Fruit fly (Drosophila melanogaster) whole organism, embryonic: ENCODE measurements around the gene DnaJ-H.

ENCODE experiments used
- Atf-2 ChIP-seq: fragments of 200-800 bp; sonication (Bioruptor generic); optimal IDR thresholded peaks from 2 replicates; lab custom pipeline; 2016; ENCODE audit warnings: missing biosample characterization, missing genetic modification characterization
- BEAF-32 ChIP-seq: fragments of 200-800 bp; sonication (Bioruptor generic); optimal IDR thresholded peaks from 3 replicates; lab custom pipeline; 2017; ENCODE audit warnings: missing biosample characterization, missing genetic modification characterization, mild to moderate bottlenecking, moderate library complexity, missing genetic modification reagents
- Bgb ChIP-seq: fragments of 200-800 bp; sonication (Bioruptor generic); IDR thresholded peaks from 2 replicates; pipeline ENCODE4 v1.3.6; 2022; ENCODE audit warnings: missing biosample characterization, missing genetic modification characterization; ENCODE audit not compliant: partially characterized antibody
- CG11456 ChIP-seq: fragments of 200-800 bp; sonication (Bioruptor generic); IDR thresholded peaks from 3 replicates; pipeline ENCODE4 v1.3.6; 2022; ENCODE audit warnings: missing biosample characterization, missing genetic modification characterization
- CG11504 ChIP-seq: fragments of 200-800 bp; sonication (Bioruptor generic); optimal IDR thresholded peaks from 3 replicates; lab custom pipeline; 2019; ENCODE audit warnings: missing biosample characterization, mild to moderate bottlenecking, missing genetic modification characterization, moderate library complexity
- CG12744 ChIP-seq: fragments of 200-800 bp; sonication (Bioruptor generic); optimal IDR thresholded peaks from 2 replicates; lab custom pipeline; 2016; ENCODE audit warnings: missing biosample characterization, missing genetic modification characterization
- CG12769 ChIP-seq: fragments of 200-800 bp; sonication (Bioruptor generic); optimal IDR thresholded peaks from 2 replicates; lab custom pipeline; 2019; ENCODE audit warnings: missing biosample characterization, mild to moderate bottlenecking, missing genetic modification characterization, moderate library complexity
- CG14050 ChIP-seq: fragments of 200-800 bp; sonication (Bioruptor generic); IDR thresholded peaks from 3 replicates; pipeline ENCODE4 v1.3.6; 2022; ENCODE audit warnings: missing biosample characterization, missing genetic modification characterization
- CG15011 ChIP-seq: fragments of 200-800 bp; sonication (Bioruptor generic); optimal IDR thresholded peaks from 3 replicates; lab custom pipeline; 2018; ENCODE audit warnings: missing biosample characterization, mild to moderate bottlenecking, missing genetic modification characterization
- CG16815 ChIP-seq: fragments of 200-800 bp; sonication (Bioruptor generic); optimal IDR thresholded peaks from 3 replicates; lab custom pipeline; 2017; ENCODE audit warnings: missing biosample characterization, mild to moderate bottlenecking, missing genetic modification characterization
- CG17385 ChIP-seq: fragments of 200-800 bp; sonication (Bioruptor generic); optimal IDR thresholded peaks from 3 replicates; lab custom pipeline; 2018; ENCODE audit warnings: missing biosample characterization, mild to moderate bottlenecking, missing genetic modification characterization
- CG2678 ChIP-seq: fragments of 200-800 bp; sonication (Bioruptor generic); optimal IDR thresholded peaks from 3 replicates; lab custom pipeline; 2019; ENCODE audit warnings: missing biosample characterization, mild to moderate bottlenecking, missing genetic modification characterization, moderate library complexity
- CG32767 ChIP-seq: fragments of 200-800 bp; sonication (Bioruptor generic); IDR thresholded peaks from 2 replicates; pipeline ENCODE4 v1.3.6; 2022; ENCODE audit warnings: missing biosample characterization, missing genetic modification characterization
- CG4424 ChIP-seq: fragments of 200-800 bp; sonication (Bioruptor generic); optimal IDR thresholded peaks from 3 replicates; lab custom pipeline; 2016; ENCODE audit warnings: missing biosample characterization, missing genetic modification characterization
- CG9437 ChIP-seq: fragments of 200-800 bp; sonication (Bioruptor generic); optimal IDR thresholded peaks from 2 replicates; lab custom pipeline; 2018; ENCODE audit warnings: missing biosample characterization, mild to moderate bottlenecking, missing genetic modification characterization
- CkIIα-i1 ChIP-seq: fragments of 200-800 bp; sonication (Bioruptor generic); IDR thresholded peaks from 2 replicates; pipeline ENCODE4 v1.3.6; 2022; ENCODE audit warnings: missing biosample characterization, missing genetic modification characterization
- CrebB ChIP-seq: fragments of 200-800 bp; sonication (Bioruptor generic); optimal IDR thresholded peaks from 3 replicates; lab custom pipeline; 2018; ENCODE audit warnings: missing biosample characterization, mild to moderate bottlenecking, missing genetic modification characterization
- Doc2 ChIP-seq: fragments of 200-800 bp; sonication (Bioruptor generic); IDR thresholded peaks from 2 replicates; pipeline ENCODE4 v1.3.6; 2022; ENCODE audit warnings: missing biosample characterization, missing genetic modification characterization
- Elba2 ChIP-seq: fragments of 200-800 bp; sonication (Bioruptor generic); optimal IDR thresholded peaks from 3 replicates; lab custom pipeline; 2016; ENCODE audit warnings: missing biosample characterization, missing genetic modification characterization
- GATAe ChIP-seq: fragments of 200-800 bp; sonication (Bioruptor generic); conservative IDR thresholded peaks from 2 replicates; pipeline ENCODE4 v1.3.6; 2022; ENCODE audit warnings: missing biosample characterization, missing genetic modification characterization
- Nf-YB ChIP-seq: fragments of 200-800 bp; sonication (Bioruptor generic); optimal IDR thresholded peaks from 3 replicates; lab custom pipeline; 2019; ENCODE audit warnings: missing biosample characterization, mild to moderate bottlenecking, missing genetic modification characterization, moderate library complexity
- Opbp ChIP-seq: fragments of 200-800 bp; sonication (Bioruptor generic); IDR thresholded peaks from 3 replicates; pipeline ENCODE4 v1.3.6; 2022; ENCODE audit warnings: missing biosample characterization, missing genetic modification characterization; ENCODE audit not compliant: partially characterized antibody
- Side ChIP-seq: fragments of 200-800 bp; sonication (Bioruptor generic); optimal IDR thresholded peaks from 2 replicates; lab custom pipeline; 2016; ENCODE audit warnings: missing biosample characterization, missing genetic modification characterization
- Spps ChIP-seq: fragments of 200-800 bp; sonication (Bioruptor generic); optimal IDR thresholded peaks from 2 replicates; lab custom pipeline; 2018; ENCODE audit warnings: missing biosample characterization, mild to moderate bottlenecking, missing genetic modification characterization
- TFAM ChIP-seq: fragments of 200-800 bp; sonication (Bioruptor generic); optimal IDR thresholded peaks from 2 replicates; lab custom pipeline; 2017; ENCODE audit warnings: missing biosample characterization, missing genetic modification characterization, inconsistent platforms
- bbx ChIP-seq: fragments of 200-800 bp; sonication (Bioruptor generic); IDR thresholded peaks from 2 replicates; pipeline ENCODE4 v1.3.6; 2022; ENCODE audit warnings: missing biosample characterization, missing genetic modification characterization; ENCODE audit not compliant: partially characterized antibody
- bigmax ChIP-seq: fragments of 200-800 bp; sonication (Bioruptor generic); optimal IDR thresholded peaks from 2 replicates; lab custom pipeline; 2018; ENCODE audit warnings: missing biosample characterization, mild to moderate bottlenecking, missing genetic modification characterization
- cg ChIP-seq: fragments of 200-800 bp; sonication (Bioruptor generic); optimal IDR thresholded peaks from 3 replicates; lab custom pipeline; 2019; ENCODE audit warnings: missing biosample characterization, mild to moderate bottlenecking, missing genetic modification characterization, moderate library complexity
- chn ChIP-seq: fragments of 200-800 bp; sonication (Bioruptor generic); optimal IDR thresholded peaks from 2 replicates; lab custom pipeline; 2016; ENCODE audit warnings: missing biosample characterization, missing genetic modification characterization
- corto ChIP-seq: fragments of 200-800 bp; sonication (Bioruptor generic); optimal IDR thresholded peaks from 2 replicates; lab custom pipeline; 2016; ENCODE audit warnings: missing biosample characterization, mild to moderate bottlenecking, missing genetic modification characterization, moderate library complexity
- crc ChIP-seq: fragments of 200-800 bp; sonication (Bioruptor generic); optimal IDR thresholded peaks from 2 replicates; lab custom pipeline; 2016; ENCODE audit warnings: missing biosample characterization, missing genetic modification characterization
- dan ChIP-seq: fragments of 200-800 bp; sonication (Bioruptor generic); IDR thresholded peaks from 2 replicates; pipeline ENCODE4 v1.3.6; 2022; ENCODE audit warnings: missing biosample characterization, missing genetic modification characterization
- en ChIP-seq: fragments of 200-800 bp; sonication (Bioruptor generic); optimal IDR thresholded peaks from 2 replicates; lab custom pipeline; 2016; ENCODE audit warnings: missing biosample characterization, missing genetic modification characterization
- gsb ChIP-seq: fragments of 200-800 bp; sonication (Bioruptor generic); IDR thresholded peaks from 2 replicates; pipeline ENCODE4 v1.3.6; 2022; ENCODE audit warnings: missing biosample characterization, missing genetic modification characterization
- hb ChIP-seq: fragments of 200-800 bp; sonication (Bioruptor generic); IDR thresholded peaks from 3 replicates; pipeline ENCODE4 v1.3.6; 2022; ENCODE audit warnings: missing biosample characterization, missing genetic modification characterization; ENCODE audit not compliant: partially characterized antibody
- hth ChIP-seq: fragments of >200 bp; optimal IDR thresholded peaks from 2 replicates; lab custom pipeline; 2017; ENCODE audit warnings: inconsistent platforms
- ind ChIP-seq: fragments of 200-800 bp; sonication (Bioruptor generic); optimal IDR thresholded peaks from 3 replicates; lab custom pipeline; 2016; ENCODE audit warnings: missing biosample characterization, missing genetic modification characterization
- lbe ChIP-seq: fragments of 200-800 bp; sonication (Bioruptor generic); optimal IDR thresholded peaks from 2 replicates; lab custom pipeline; 2016; ENCODE audit warnings: missing biosample characterization, mild to moderate bottlenecking, missing genetic modification characterization
- mam ChIP-seq: fragments of 200-800 bp; sonication (Bioruptor generic); optimal IDR thresholded peaks from 3 replicates; lab custom pipeline; 2016; ENCODE audit warnings: missing biosample characterization, missing genetic modification characterization
- nerfin-1 ChIP-seq: fragments of 200-800 bp; sonication (Bioruptor generic); optimal IDR thresholded peaks from 3 replicates; lab custom pipeline; 2019; ENCODE audit warnings: missing biosample characterization, mild to moderate bottlenecking, missing genetic modification characterization, moderate library complexity
- nmo ChIP-seq: fragments of 200-800 bp; sonication (Bioruptor generic); optimal IDR thresholded peaks from 2 replicates; lab custom pipeline; 2018; ENCODE audit warnings: missing biosample characterization, mild to moderate bottlenecking, missing genetic modification characterization, moderate library complexity
- onecut ChIP-seq: fragments of 200-800 bp; sonication (Bioruptor generic); IDR thresholded peaks from 2 replicates; pipeline ENCODE4 v1.3.6; 2022; ENCODE audit warnings: missing biosample characterization, missing genetic modification characterization
- phol ChIP-seq: fragments of 200-800 bp; sonication (Bioruptor generic); optimal IDR thresholded peaks from 3 replicates; lab custom pipeline; 2018; ENCODE audit warnings: missing biosample characterization, mild to moderate bottlenecking, missing genetic modification characterization, moderate library complexity
- pros ChIP-seq: fragments of 200-800 bp; sonication (Bioruptor generic); optimal IDR thresholded peaks from 3 replicates; lab custom pipeline; 2019; ENCODE audit warnings: missing biosample characterization, mild to moderate bottlenecking, missing genetic modification characterization, moderate library complexity
- repo ChIP-seq: fragments of 200-800 bp; sonication (Bioruptor generic); optimal IDR thresholded peaks from 2 replicates; lab custom pipeline; 2016; ENCODE audit warnings: missing biosample characterization, missing genetic modification characterization
- stc ChIP-seq: fragments of 200-800 bp; sonication (Bioruptor generic); IDR thresholded peaks from 2 replicates; pipeline ENCODE4 v1.3.6; 2022; ENCODE audit warnings: missing biosample characterization, missing genetic modification characterization
- sug ChIP-seq: fragments of 200-800 bp; optimal IDR thresholded peaks from 2 replicates; lab custom pipeline; 2019; ENCODE audit warnings: missing biosample characterization, mild to moderate bottlenecking, missing genetic modification characterization, moderate library complexity
- tap ChIP-seq: fragments of 200-800 bp; optimal IDR thresholded peaks from 3 replicates; lab custom pipeline; 2019; ENCODE audit warnings: missing biosample characterization, mild to moderate bottlenecking, missing genetic modification characterization, moderate library complexity
- vfl ChIP-seq: fragments of 200-800 bp; sonication (Bioruptor generic); optimal IDR thresholded peaks from 2 replicates; lab custom pipeline; 2016; ENCODE audit warnings: missing biosample characterization, missing genetic modification characterization
- wdn ChIP-seq: fragments of 200-800 bp; sonication (Bioruptor generic); IDR thresholded peaks from 2 replicates; pipeline ENCODE4 v1.3.6; 2022; ENCODE audit warnings: missing biosample characterization, missing genetic modification characterization
- zen ChIP-seq: fragments of 200-800 bp; sonication (Bioruptor generic); optimal IDR thresholded peaks from 3 replicates; lab custom pipeline; 2018; ENCODE audit warnings: missing biosample characterization, mild to moderate bottlenecking, missing genetic modification characterization, moderate library complexity

DnaJ-H gene

dm6 chr2L:13191052-13191678, 25.3 kb upstream of the DnaJ-H start (continued):
- TF ChIP-seq Bgb (GFP tag; lab: Robert Waterston, UW) = no peak
- no peak for TF ChIP-seq CG15011 (GFP tag; lab: Kevin White, UChicago)
- no peak for TF ChIP-seq onecut (GFP tag; lab: Robert Waterston, UW)
- no peak for TF ChIP-seq hb
- TF ChIP-seq dan (GFP tag; lab: Robert Waterston, UW) = no peak
- TF ChIP-seq CG4424 (GFP tag; lab: Kevin White, UChicago) = no peak
- no peak for TF ChIP-seq Nf-YB
- no peak for TF ChIP-seq stc (GFP tag; lab: Robert Waterston, UW)
- TF ChIP-seq corto (GFP tag; lab: Kevin White, UChicago) = no peak
- TF ChIP-seq CG11456 (GFP tag; lab: Robert Waterston, UW) = no peak
- TF ChIP-seq cg (GFP tag; lab: Kevin White, UChicago) = peak; percentile 90
- TF ChIP-seq Atf-2 (GFP tag; lab: Kevin White, UChicago) = no peak
- no peak for TF ChIP-seq CG9437 (GFP tag; lab: Kevin White, UChicago)
- TF ChIP-seq nmo = no peak
- no peak for TF ChIP-seq crc (GFP tag; lab: Kevin White, UChicago)
- TF ChIP-seq mam (GFP tag; lab: Kevin White, UChicago) = no peak
- TF ChIP-seq en (GFP tag; lab: Kevin White, UChicago) = no peak
- no peak for TF ChIP-seq CG14050
- no peak for TF ChIP-seq CG2678 (tag; lab: Kevin White, UChicago)
- no peak for TF ChIP-seq Doc2 (GFP tag; lab: Robert Waterston, UW)
- TF ChIP-seq CkIIα-i1 = no peak
- TF ChIP-seq Spps (tag; lab: Kevin White, UChicago) = no peak
- TF ChIP-seq bigmax (GFP tag; lab: Kevin White, UChicago) = no peak
- TF ChIP-seq Opbp = no peak
- TF ChIP-seq CG12769 (tag; lab: Kevin White, UChicago) = no peak
- no peak for TF ChIP-seq sug (tag; lab: Kevin White, UChicago)
- TF ChIP-seq CG16815 (GFP tag; lab: Kevin White, UChicago) = no peak
- no peak for TF ChIP-seq pros (GFP tag; lab: Kevin White, UChicago)
- no peak for TF ChIP-seq CG12744 (GFP tag; lab: Kevin White, UChicago)
- no peak for TF ChIP-seq BEAF-32 (GFP tag; lab: Kevin White, UChicago)
- TF ChIP-seq CrebB (tag; lab: Kevin White, UChicago) = no peak
- TF ChIP-seq zen (tag; lab: Kevin White, UChicago) = peak; percentile 42
- TF ChIP-seq Elba2 (GFP tag; lab: Kevin White, UChicago) = peak; percentile 15
- TF ChIP-seq repo (GFP tag; lab: Kevin White, UChicago) = no peak
- no peak for TF ChIP-seq hth (lab: Kevin White, UChicago)
- TF ChIP-seq CG32767 (GFP tag; lab: Robert Waterston, UW) = peak; percentile 34; the same call in 1 of the 2 replicates
- TF ChIP-seq ind (GFP tag; lab: Kevin White, UChicago) = no peak
- no peak for TF ChIP-seq chn (GFP tag; lab: Kevin White, UChicago)
- TF ChIP-seq lbe (GFP tag; lab: Kevin White, UChicago) = no peak
- TF ChIP-seq phol (tag; lab: Kevin White, UChicago) = no peak
- TF ChIP-seq CG17385 (GFP tag; lab: Kevin White, UChicago) = no peak
- no peak for TF ChIP-seq CG11504 (tag; lab: Kevin White, UChicago)
- TF ChIP-seq gsb = no peak
- no peak for TF ChIP-seq nerfin-1 (tag; lab: Kevin White, UChicago)
- TF ChIP-seq wdn (GFP tag; lab: Robert Waterston, UW) = no peak
- no peak for TF ChIP-seq Side (GFP tag; lab: Kevin White, UChicago)
- no peak for TF ChIP-seq bbx (GFP tag; lab: Robert Waterston, UW)
- TF ChIP-seq tap (tag; lab: Kevin White, UChicago) = no peak
- no peak for TF ChIP-seq GATAe (GFP tag; lab: Robert Waterston, UW)
- no peak for TF ChIP-seq TFAM (GFP tag; lab: Kevin White, UChicago)
- TF ChIP-seq vfl (GFP tag; lab: Kevin White, UChicago) = no peak
